Worm (Caenorhabditis elegans): Measurements from ENCODE around the gene B0554.2.

ce11 chrV:446988-447387 is 13.0 kb downstream of the B0554.2 start:
- no peak for TF ChIP-seq dao-5 (tag; optimal IDR thresholded peaks at IDR 0.05)
- no peak for TF ChIP-seq W03F9.2 (tag; optimal IDR thresholded peaks at IDR 0.05)

Measured in whole organism, L4/young adult.